Fruit fly (Drosophila melanogaster): Measurements from ENCODE around the gene CG14259.

The CG14259 gene

DNA sequence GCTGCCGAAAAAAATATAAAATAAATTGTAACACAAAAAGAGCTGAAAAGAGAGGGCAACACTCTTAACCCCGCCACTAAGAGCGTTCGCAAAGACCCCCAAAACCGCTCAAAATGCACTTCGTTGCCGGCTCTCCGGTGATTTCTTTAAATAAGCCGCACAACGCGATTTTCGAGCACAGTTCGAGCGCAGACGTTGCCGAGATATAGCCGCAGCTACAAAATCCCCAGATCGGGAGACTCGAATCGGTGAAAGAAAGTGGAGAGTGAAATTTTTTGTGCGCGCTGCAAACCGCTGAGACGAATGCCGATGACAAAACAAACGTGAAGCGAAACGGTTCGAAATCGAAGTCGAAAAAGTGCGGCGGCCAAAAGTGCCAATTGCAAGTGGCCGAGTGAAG lies 18.6 kb upstream of the CG14259 start, which contains the start of gene CG14257:
Gene CG14257, plus strand, starts transcription at position 177 of the 400 bp plus-strand sequence.
- no peak for TF ChIP-seq CkIIα-i1 (GFP tag; IDR thresholded peaks at IDR 0.05)
- TF ChIP-seq CG8281 (tag; optimal IDR thresholded peaks at IDR 0.05), result no peak
- peak; percentile 73; the same call in 2 of the 3 replicates for TF ChIP-seq z (GFP tag; IDR thresholded peaks at IDR 0.05)
- no peak for TF ChIP-seq slp2 (GFP tag; optimal IDR thresholded peaks at IDR 0.05)
- TF ChIP-seq btn (GFP tag; optimal IDR thresholded peaks at IDR 0.05), result no peak
- TF ChIP-seq CG3163 (GFP tag; optimal IDR thresholded peaks at IDR 0.05), result peak; percentile 86
- TF ChIP-seq zen (tag; optimal IDR thresholded peaks at IDR 0.05), result no peak
- TF ChIP-seq CG2129 (GFP tag; IDR thresholded peaks at IDR 0.05; ENCODE audit: partially characterized antibody), result no peak
- TF ChIP-seq bab2 (GFP tag; optimal IDR thresholded peaks at IDR 0.05), result no peak
- TF ChIP-seq Blimp-1 (GFP tag; optimal IDR thresholded peaks at IDR 0.05), result peak; percentile 57
- TF ChIP-seq CG34376 (GFP tag; optimal IDR thresholded peaks at IDR 0.05), result no peak
- no peak for TF ChIP-seq unpg (GFP tag; optimal IDR thresholded peaks at IDR 0.05)
- no peak for TF ChIP-seq CG6654 (GFP tag; optimal IDR thresholded peaks at IDR 0.05)
- no peak for TF ChIP-seq gfzf (GFP tag; optimal IDR thresholded peaks at IDR 0.05)
- no peak for TF ChIP-seq pnt (GFP tag; optimal IDR thresholded peaks at IDR 0.05)
- no peak for TF ChIP-seq Vsx1 (GFP tag; optimal IDR thresholded peaks at IDR 0.05)
- no peak for TF ChIP-seq CG6175 (GFP tag; IDR thresholded peaks at IDR 0.05)
- no peak for TF ChIP-seq CG10209 (GFP tag; optimal IDR thresholded peaks at IDR 0.05)
- no peak for TF ChIP-seq grn (GFP tag; optimal IDR thresholded peaks at IDR 0.05)
- peak; percentile 44 for TF ChIP-seq sens (GFP tag)
- no peak for TF ChIP-seq CG15073 (GFP tag; optimal IDR thresholded peaks at IDR 0.05)
- no peak for TF ChIP-seq abd-A (tag; optimal IDR thresholded peaks at IDR 0.05)
- TF ChIP-seq gcm2 (GFP tag; optimal IDR thresholded peaks at IDR 0.05), result no peak
- TF ChIP-seq lbe (GFP tag; optimal IDR thresholded peaks at IDR 0.05), result no peak
- no peak for TF ChIP-seq crp (GFP tag; optimal IDR thresholded peaks at IDR 0.05)
- TF ChIP-seq CG7928 (GFP tag; optimal IDR thresholded peaks at IDR 0.05), result no peak
- TF ChIP-seq ham (GFP tag; IDR thresholded peaks at IDR 0.05), result no peak
- no peak for TF ChIP-seq cato (GFP tag; optimal IDR thresholded peaks at IDR 0.05; ENCODE audit: borderline replicate concordance)
- TF ChIP-seq corto (GFP tag; optimal IDR thresholded peaks at IDR 0.05), result no peak
- TF ChIP-seq toy (GFP tag; IDR thresholded peaks at IDR 0.05), result no peak
- no peak for TF ChIP-seq CG2889 (GFP tag; IDR thresholded peaks at IDR 0.05)
- no peak for TF ChIP-seq E2f1 (GFP tag; IDR thresholded peaks at IDR 0.05)
- TF ChIP-seq Trl (optimal IDR thresholded peaks at IDR 0.05), result peak in 1 of 2 experiments; percentile 49
- TF ChIP-seq Trl (GFP tag; optimal IDR thresholded peaks at IDR 0.05), result no peak
- no peak for TF ChIP-seq CG7786 (GFP tag; optimal IDR thresholded peaks at IDR 0.05)
- no peak for TF ChIP-seq Bgb (GFP tag; IDR thresholded peaks at IDR 0.05; ENCODE audit: partially characterized antibody)

DNA sequence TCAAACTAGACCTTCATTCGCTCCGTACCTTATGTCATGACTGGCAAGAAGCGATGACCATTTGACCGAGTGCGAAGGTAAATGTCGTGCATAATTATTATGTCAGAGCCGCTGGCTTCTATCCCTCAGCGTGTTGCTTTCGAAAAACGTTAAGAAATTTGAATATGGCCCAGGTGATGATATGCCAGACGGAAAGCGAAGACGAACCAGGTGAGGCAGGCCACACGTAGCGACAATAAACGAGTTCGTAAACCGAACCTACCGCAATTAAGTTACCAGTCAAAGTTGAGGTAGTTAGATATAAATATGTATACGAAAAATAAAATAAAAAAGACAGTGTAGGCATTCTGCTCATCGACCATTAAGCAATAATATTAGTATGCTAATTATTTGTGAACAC lies 17.7 kb upstream of the CG14259 start:
- TF ChIP-seq CG7745 (tag; optimal IDR thresholded peaks at IDR 0.05) (no peak), grn (GFP tag; optimal IDR thresholded peaks at IDR 0.05) (no peak), mam (GFP tag; optimal IDR thresholded peaks at IDR 0.05) (no peak), CG42726 (GFP tag; IDR thresholded peaks at IDR 0.05; ENCODE audit: partially characterized antibody) (no peak), CG4404 (GFP tag; IDR thresholded peaks at IDR 0.05) (no peak), vvl (GFP tag; IDR thresholded peaks at IDR 0.05) (peak; percentile 79), CG4328 (GFP tag; optimal IDR thresholded peaks at IDR 0.05) (no peak), Ssrp (tag; optimal IDR thresholded peaks at IDR 0.05) (no peak), Blimp-1 (GFP tag; optimal IDR thresholded peaks at IDR 0.05) (peak; percentile 94), pros (GFP tag; optimal IDR thresholded peaks at IDR 0.05) (peak; percentile 28), kni (GFP tag; optimal IDR thresholded peaks at IDR 0.05) (peak; percentile 9), Pdp1 (GFP tag; optimal IDR thresholded peaks at IDR 0.05) (peak in 1 of 2 experiments; percentile 80), CG34376 (GFP tag; optimal IDR thresholded peaks at IDR 0.05) (no peak), Hr78 (GFP tag; optimal IDR thresholded peaks at IDR 0.05) (peak in 1 of 2 experiments; percentile 70), hkb (optimal IDR thresholded peaks at IDR 0.05) (no peak), hkb (GFP tag; IDR thresholded peaks at IDR 0.05) (no peak), CG9727 (GFP tag; optimal IDR thresholded peaks at IDR 0.05) (no peak), CG32767 (GFP tag; IDR thresholded peaks at IDR 0.05) (no peak), Max (GFP tag; optimal IDR thresholded peaks at IDR 0.05) (no peak)
